Fruit fly (Drosophila melanogaster): Measurements from ENCODE around the gene Axud1.

Axud1 gene

DNA sequence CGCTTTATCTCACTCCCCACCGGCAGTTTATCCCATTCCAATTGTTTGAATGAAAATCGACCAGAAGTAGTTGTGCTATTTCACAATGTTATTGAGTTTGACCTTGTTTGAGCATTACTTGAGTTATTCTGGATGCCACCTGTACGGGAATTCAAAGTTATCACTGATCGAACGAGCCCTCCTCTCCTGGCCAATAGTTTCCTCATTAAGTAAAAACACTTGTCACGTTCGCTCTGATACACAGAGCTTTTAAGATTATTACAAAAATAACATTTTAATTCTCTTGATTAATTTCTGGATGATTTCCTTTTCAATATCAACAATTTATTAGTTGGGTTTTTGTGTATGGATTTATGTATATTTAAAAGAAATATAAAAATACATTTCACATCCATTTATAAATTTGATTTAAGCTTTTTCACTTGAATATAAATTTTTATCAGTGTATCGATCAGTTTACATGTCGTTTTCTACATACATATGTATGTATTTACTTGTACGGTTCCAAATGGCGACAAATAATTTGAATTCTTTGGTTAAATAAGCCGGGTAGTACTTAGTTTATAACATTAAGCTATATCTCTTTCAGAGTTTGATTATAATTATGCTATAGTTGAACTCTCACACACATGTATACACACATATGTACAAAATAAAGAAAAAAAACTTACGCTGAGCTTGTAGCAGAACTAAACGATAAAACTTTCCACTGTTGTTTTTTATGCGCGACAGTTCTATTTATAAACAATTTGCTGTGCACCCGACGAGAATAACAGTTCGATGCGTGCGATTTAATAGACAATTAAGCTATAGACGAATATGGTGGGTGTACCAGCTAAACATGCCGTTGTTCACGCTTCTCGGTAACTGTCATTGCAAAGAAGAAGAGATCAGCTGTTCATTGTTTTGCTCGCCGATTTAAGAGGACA lies 8.9 kb downstream of the Axud1 start, which contains the start of the genes CG3609 and CG15390 (continued):
- TF ChIP-seq CG12236 (GFP tag; optimal IDR thresholded peaks at IDR 0.05) (peak; percentile 62), CG4730 (GFP tag; IDR thresholded peaks at IDR 0.05) (peak; percentile 27; the same call in 1 of the 2 replicates), Ravus (GFP tag; IDR thresholded peaks at IDR 0.05) (no peak; the same call in 1 of the 2 replicates), Ets97D (GFP tag; optimal IDR thresholded peaks at IDR 0.05) (peak; percentile 83), crp (GFP tag; optimal IDR thresholded peaks at IDR 0.05) (peak; percentile 85 to 99), CG5953 (GFP tag; IDR thresholded peaks at IDR 0.05) (peak; percentile 51; the same call in 1 of the 2 replicates), CG6654 (GFP tag; optimal IDR thresholded peaks at IDR 0.05) (no peak), Chrac-16 (GFP tag; optimal IDR thresholded peaks at IDR 0.05) (peak; percentile 83), CG31365 (tag; optimal IDR thresholded peaks at IDR 0.05) (peak; percentile 69), sisA (GFP tag; IDR thresholded peaks at IDR 0.05) (peak; percentile 76), CG12942 (GFP tag; optimal IDR thresholded peaks at IDR 0.05) (peak; percentile 77), lov (optimal IDR thresholded peaks at IDR 0.05) (no peak), lov (GFP tag; IDR thresholded peaks at IDR 0.05) (peak; percentile 30; the same call in 2 of the 3 replicates), Six4 (GFP tag; optimal IDR thresholded peaks at IDR 0.05) (peak; percentile 64), Ets65A (GFP tag) (peak; percentile 97), amos (GFP tag; IDR thresholded peaks at IDR 0.05; ENCODE audit: partially characterized antibody) (peak; percentile 40; the same call in 1 of the 2 replicates), Dip2 (GFP tag; IDR thresholded peaks at IDR 0.05) (no peak), lola (GFP tag; optimal IDR thresholded peaks at IDR 0.05) (peak in 1 of 3 experiments; percentile 46), Sry-δ (GFP tag; optimal IDR thresholded peaks at IDR 0.05) (peak; percentile 66), CG30020 (tag; optimal IDR thresholded peaks at IDR 0.05) (peak; percentile 63), HLH4C (GFP tag; IDR thresholded peaks at IDR 0.05; ENCODE audit: partially characterized antibody) (no peak), CG8478 (optimal IDR thresholded peaks at IDR 0.05) (no peak), CG13123 (GFP tag; optimal IDR thresholded peaks at IDR 0.05) (peak; percentile 59), cg (GFP tag; optimal IDR thresholded peaks at IDR 0.05) (peak; percentile 52)

DNA sequence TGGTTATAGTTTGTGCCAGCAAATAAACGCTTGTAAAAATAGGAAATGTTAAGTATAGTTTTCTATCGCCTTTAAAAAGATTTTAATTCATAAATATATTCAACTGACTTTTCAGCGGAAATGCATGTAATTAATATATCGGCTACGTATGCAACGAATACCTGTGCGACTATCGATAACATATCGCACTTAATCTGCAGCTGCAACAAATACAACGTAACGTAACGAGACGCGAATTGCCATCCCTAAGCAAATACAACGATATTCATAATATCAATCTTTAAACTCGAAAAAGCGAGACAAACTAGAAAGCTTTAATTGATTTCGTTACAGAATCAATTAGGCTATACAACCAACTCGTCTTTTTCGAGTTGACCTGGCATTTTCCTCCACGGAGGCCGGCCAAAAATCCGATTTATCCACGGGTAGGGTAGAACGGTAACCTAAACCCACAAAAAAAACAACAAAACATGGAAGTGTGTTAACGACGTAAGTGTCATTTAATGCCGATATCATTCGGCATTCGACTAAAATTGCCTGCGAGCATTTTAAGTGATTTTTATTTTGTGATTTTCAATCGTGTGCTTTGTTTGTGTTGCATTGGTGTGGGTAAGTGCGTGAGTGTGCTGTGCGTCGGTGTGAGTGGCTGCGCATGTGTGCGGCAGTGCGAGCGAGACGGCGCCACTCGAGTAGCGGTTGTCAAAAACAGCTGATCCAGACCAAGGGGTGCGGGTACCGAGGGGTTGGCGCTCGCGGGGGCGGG lies 10.7 kb downstream of the Axud1 start, which contains the start of gene Atxn7:
TSS of gene Atxn7 (plus strand) at position 187 of the 763 bp plus-strand sequence.
- TF ChIP-seq cas (GFP tag; IDR thresholded peaks at IDR 0.05) (no peak), CG32772 (GFP tag; IDR thresholded peaks at IDR 0.05) (peak; percentile 30; the same call in 1 of the 2 replicates), CG4328 (GFP tag; optimal IDR thresholded peaks at IDR 0.05) (peak; percentile 66), CG14860 (GFP tag; IDR thresholded peaks at IDR 0.05; ENCODE audit: partially characterized antibody) (peak; percentile 82), B-H2 (GFP tag; optimal IDR thresholded peaks at IDR 0.05) (peak; percentile 72), CG2202 (tag; optimal IDR thresholded peaks at IDR 0.05) (peak; percentile 57), CG10462 (GFP tag; optimal IDR thresholded peaks at IDR 0.05) (peak; percentile 57), CG11504 (tag; optimal IDR thresholded peaks at IDR 0.05) (peak; percentile 70), gcm2 (GFP tag; optimal IDR thresholded peaks at IDR 0.05) (peak; percentile 56), vvl (GFP tag; IDR thresholded peaks at IDR 0.05) (peak; percentile 91), fd102C (GFP tag; optimal IDR thresholded peaks at IDR 0.05) (peak; percentile 28), dan (GFP tag; IDR thresholded peaks at IDR 0.05) (no peak), CG10267 (tag; optimal IDR thresholded peaks at IDR 0.05) (peak; percentile 67), Meics (GFP tag; optimal IDR thresholded peaks at IDR 0.05) (peak; percentile 70), ac (GFP tag; optimal IDR thresholded peaks at IDR 0.05) (peak; percentile 72), Dbx (GFP tag; IDR thresholded peaks at IDR 0.05) (peak; percentile 56; the same call in 2 of the 3 replicates), hkb (optimal IDR thresholded peaks at IDR 0.05) (no peak), hkb (GFP tag; IDR thresholded peaks at IDR 0.05) (peak; percentile 68), cato (GFP tag; optimal IDR thresholded peaks at IDR 0.05; ENCODE audit: borderline replicate concordance) (no peak), CG6175 (GFP tag; IDR thresholded peaks at IDR 0.05) (peak; percentile 8; the same call in 1 of the 3 replicates), MESR4 (GFP tag; optimal IDR thresholded peaks at IDR 0.05) (peak; percentile 76), Vsx1 (GFP tag; optimal IDR thresholded peaks at IDR 0.05) (peak; percentile 81), cwo (GFP tag; optimal IDR thresholded peaks at IDR 0.05) (no peak), danr (GFP tag; IDR thresholded peaks at IDR 0.05) (no peak)

Data from whole organism, embryonic.